Fruit fly (Drosophila melanogaster) Kc167 (cell line): Measurements from ENCODE around the gene park.

Experiments
- Myc ChIP-seq: fragments of >200 bp; optimal IDR thresholded peaks from 2 replicates; lab custom pipeline; 2017; ENCODE audit warnings: missing external identifiers
- h ChIP-seq: fragments of >200 bp; optimal IDR thresholded peaks from 3 replicates; lab custom pipeline; 2018; ENCODE audit warnings: missing external identifiers
- insv ChIP-seq: fragments of >200 bp; optimal IDR thresholded peaks from 3 replicates; lab custom pipeline; 2018; ENCODE audit warnings: missing external identifiers
- psq ChIP-seq: fragments of >200 bp; optimal IDR thresholded peaks from 2 replicates; lab custom pipeline; 2017; ENCODE audit warnings: missing external identifiers
- ttk ChIP-seq: sonication (Bioruptor generic); optimal IDR thresholded peaks from 2 replicates; lab custom pipeline; 2017; ENCODE audit warnings: missing external identifiers

DNA sequence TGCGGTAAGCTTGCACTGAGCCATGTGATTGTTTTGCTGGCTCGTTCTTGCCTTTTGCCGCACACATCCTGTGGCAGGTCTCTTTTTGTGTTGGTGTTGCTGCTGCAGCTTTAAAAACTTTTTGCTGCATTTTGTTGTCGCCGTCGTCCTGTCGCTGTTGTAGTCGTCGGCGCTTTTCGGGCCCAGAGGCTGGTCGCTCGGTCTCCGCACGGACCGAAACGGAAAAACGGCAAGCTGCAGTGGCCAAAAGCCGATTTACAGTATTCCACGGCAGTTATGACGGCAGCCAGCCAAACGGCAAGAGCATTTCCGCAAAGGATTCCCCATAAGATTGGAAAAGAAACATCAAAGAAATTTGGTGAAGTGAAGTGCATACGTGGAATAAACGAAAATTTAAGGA lies 23.4 kb upstream of the park start, which contains the start of gene CG43219:
- no peak for TF ChIP-seq insv (lab: Kevin White, UChicago)
- TF ChIP-seq ttk (lab: Kevin White, UChicago): no peak
- no peak for TF ChIP-seq psq (lab: Kevin White, UChicago)
- no peak for TF ChIP-seq h
- TF ChIP-seq Myc: no peak
